Fruit fly (Drosophila melanogaster): ENCODE results near the gene CG13055.

The CG13055 gene

DNA sequence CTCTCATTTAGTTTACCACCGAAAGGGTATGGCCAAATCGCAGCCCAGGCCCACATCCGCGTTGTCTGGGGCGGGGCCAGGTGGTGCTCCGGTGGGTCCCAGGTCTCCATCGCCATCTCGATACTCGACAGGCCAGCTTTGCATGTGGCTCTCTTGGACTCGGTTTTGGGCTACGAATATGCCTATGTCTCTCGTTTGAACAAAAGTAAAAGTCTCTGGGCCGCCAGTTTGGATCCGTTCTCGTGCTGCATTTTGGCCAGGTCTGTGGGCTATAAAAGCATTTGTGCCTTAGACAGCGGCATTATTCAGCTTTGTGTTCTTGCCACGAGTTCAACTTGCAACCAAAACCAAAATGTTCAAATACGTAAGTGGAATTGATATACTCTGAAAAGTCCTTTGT, 25.0 kb upstream of the CG13055 start, which contains the start of gene CG13065:
Gene CG13065, plus strand, starts transcription at position 301 of the 400 bp plus-strand sequence.
- TF ChIP-seq lz (GFP tag; optimal IDR thresholded peaks at IDR 0.05) (no peak), CG31627 (GFP tag; optimal IDR thresholded peaks at IDR 0.05) (no peak), CG8632 (GFP tag; optimal IDR thresholded peaks at IDR 0.05) (no peak), pdm3 (GFP tag; optimal IDR thresholded peaks at IDR 0.05) (no peak), CG32006 (GFP tag; optimal IDR thresholded peaks at IDR 0.05) (no peak)

DNA sequence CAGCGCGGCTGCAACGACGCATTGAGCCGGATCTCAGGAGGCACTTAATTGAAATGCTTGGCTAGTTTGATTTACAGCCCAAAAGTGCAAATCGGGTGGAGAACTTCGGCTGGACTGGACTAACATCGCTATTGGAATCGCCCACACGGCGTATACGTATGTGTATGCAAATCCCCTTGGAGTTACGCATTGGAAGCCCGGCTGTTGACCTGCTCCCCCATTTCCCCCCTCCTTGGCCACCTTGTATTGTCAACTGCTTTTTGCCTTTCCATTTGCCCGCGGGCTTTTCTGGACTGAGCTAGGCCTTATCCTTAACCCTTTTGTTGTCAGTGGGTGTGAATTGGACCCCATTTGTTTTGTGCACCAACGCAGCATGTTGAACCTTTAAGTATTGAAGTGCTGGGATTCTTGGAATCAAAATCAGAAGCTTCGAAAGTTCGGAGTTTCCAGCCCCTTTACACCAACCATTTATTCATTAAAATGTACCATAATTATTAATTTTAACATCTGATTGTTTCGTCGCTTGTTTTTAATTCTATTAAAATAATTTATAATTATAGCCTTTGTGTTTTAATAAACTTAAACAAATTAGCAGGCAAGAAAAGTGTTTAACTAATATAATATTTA, 23.3 kb upstream of the CG13055 start:
- TF ChIP-seq svp (GFP tag) (peak; percentile 17), CG11762 (GFP tag; optimal IDR thresholded peaks at IDR 0.05; ENCODE audit: insufficient read depth) (no peak), CG7368 (GFP tag; optimal IDR thresholded peaks at IDR 0.05) (no peak), fd85E (GFP tag; optimal IDR thresholded peaks at IDR 0.05) (no peak), Blimp-1 (GFP tag; optimal IDR thresholded peaks at IDR 0.05) (no peak), Hr4 (GFP tag; optimal IDR thresholded peaks at IDR 0.05) (no peak), achi (GFP tag; optimal IDR thresholded peaks at IDR 0.05) (no peak), spab (GFP tag; optimal IDR thresholded peaks at IDR 0.05) (peak; percentile 16), CG6808 (GFP tag; optimal IDR thresholded peaks at IDR 0.05) (peak; percentile 44), Ets96B (tag; optimal IDR thresholded peaks at IDR 0.05) (peak; percentile 37), Smox (GFP tag; optimal IDR thresholded peaks at IDR 0.05) (no peak), CG15336 (GFP tag; IDR thresholded peaks at IDR 0.05) (no peak; the same call in 1 of the 2 replicates), CG10669 (GFP tag; optimal IDR thresholded peaks at IDR 0.05) (peak; percentile 6), CG16779 (tag; optimal IDR thresholded peaks at IDR 0.05) (no peak), Eip75B (GFP tag; optimal IDR thresholded peaks at IDR 0.05) (no peak), Lpt (GFP tag; optimal IDR thresholded peaks at IDR 0.05) (no peak), CG32006 (GFP tag; optimal IDR thresholded peaks at IDR 0.05) (peak; percentile 20), dac (GFP tag; optimal IDR thresholded peaks at IDR 0.05) (no peak), CG1621 (tag; optimal IDR thresholded peaks at IDR 0.05) (no peak), Eip78C (GFP tag) (peak; percentile 68), CG6792 (GFP tag; optimal IDR thresholded peaks at IDR 0.05) (no peak), CG3032 (tag; optimal IDR thresholded peaks at IDR 0.05) (peak; percentile 51), CG11294 (GFP tag; IDR thresholded peaks at IDR 0.05) (no peak), fd59A (GFP tag; optimal IDR thresholded peaks at IDR 0.05) (peak; percentile 9)

DNA sequence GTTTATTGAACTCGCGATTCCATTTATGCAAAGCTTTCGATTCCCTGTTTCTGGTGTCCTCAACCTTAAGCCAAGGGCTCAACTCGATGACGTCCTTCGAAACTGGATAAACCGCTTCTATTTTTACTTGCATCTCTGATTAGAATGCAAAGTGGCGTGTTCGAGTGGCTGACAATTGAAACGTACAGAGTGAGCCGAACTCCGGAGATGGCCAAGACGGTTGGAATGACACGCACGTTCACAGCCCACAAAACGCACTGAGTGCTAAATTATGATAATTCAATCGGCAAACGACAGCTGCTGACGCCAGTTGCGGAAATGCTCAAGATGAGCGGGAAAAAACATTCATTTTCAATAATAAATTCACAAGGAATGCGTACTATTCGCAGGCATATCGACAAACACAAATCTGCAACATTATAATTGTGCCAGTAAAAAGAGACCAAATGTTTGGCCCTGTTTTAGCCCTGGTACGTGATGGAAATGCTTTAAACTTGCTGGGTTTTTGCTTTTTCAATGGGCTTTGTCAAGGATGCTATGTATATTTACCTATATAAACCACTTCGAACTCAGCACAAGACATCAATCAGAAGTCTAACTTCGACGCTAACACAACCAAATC, 20.3 kb upstream of the CG13055 start, which contains the start of gene CG13066:
Gene CG13066, plus strand, starts transcription at position 572 of the 622 bp plus-strand sequence.
- TF ChIP-seq Eip75B (GFP tag; optimal IDR thresholded peaks at IDR 0.05) = no peak
- TF ChIP-seq ss (GFP tag; optimal IDR thresholded peaks at IDR 0.05) = peak in 1 of 2 experiments; percentile 79

DNA sequence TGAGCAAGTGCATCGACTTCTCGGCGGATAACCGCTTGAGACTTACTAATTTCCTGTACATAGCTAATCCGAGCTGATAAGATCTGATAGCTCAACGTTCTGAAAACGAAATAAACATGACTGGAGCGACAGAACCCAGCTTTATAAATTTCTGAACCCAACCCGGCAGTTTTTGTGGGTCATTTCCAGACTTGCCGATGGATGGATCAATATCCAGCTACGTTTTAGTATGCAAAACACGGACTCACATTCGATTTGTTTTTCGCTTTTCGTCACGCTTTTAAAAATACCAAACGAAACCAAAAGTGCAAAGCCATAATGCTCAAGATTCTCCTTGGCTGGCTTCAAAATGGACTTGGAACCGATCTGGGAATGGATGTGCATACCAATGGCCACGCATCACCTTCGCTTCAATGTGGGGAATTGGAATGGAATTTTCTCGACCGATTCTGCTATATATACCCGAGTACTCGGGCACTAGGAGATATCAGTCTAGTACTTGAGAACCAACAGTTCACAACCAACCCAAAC, 18.7 kb upstream of the CG13055 start, which contains the start of the genes CG34248 and CG13067:
Gene CG34248, minus strand, starts transcription at position 101 of the 531 bp plus-strand sequence.
Gene CG13067, plus strand, starts transcription at position 481 of the 531 bp plus-strand sequence.
- TF ChIP-seq CG6808 (GFP tag; optimal IDR thresholded peaks at IDR 0.05) (no peak), Ets96B (tag; optimal IDR thresholded peaks at IDR 0.05) (no peak)

DNA sequence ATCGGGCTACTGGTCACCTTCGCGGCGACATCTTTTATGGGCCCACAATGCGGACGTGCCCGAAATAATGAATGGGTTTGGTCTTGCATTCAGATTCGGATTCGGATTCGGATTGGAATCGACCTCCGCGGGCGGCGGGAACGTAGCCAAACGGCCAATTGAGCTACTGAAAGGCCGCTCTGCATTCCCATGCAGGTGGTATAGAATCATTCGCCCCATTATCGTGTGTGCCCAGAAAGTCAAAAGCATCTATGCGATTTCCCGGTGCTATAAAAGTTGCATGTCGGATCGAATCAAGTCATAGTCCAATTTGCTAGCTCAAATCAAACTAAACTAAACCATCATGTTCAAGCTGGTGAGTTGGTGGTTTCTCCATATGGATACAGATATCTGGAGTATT, 16.9 kb upstream of the CG13055 start, which contains the start of gene CG13068:
Gene CG13068, plus strand, starts transcription at position 301 of the 400 bp plus-strand sequence.
- TF ChIP-seq Hr38 (GFP tag; optimal IDR thresholded peaks at IDR 0.05) (no peak), CG6792 (GFP tag; optimal IDR thresholded peaks at IDR 0.05) (no peak), topi (GFP tag; optimal IDR thresholded peaks at IDR 0.05) (no peak), fd85E (GFP tag; optimal IDR thresholded peaks at IDR 0.05) (no peak)

Data from whole organism, prepupa.